Worm (Caenorhabditis elegans): Measurements from ENCODE around the gene elo-3.

- TF ChIP-seq him-1 (tag; optimal IDR thresholded peaks at IDR 0.05), result no peak
- TF ChIP-seq dao-5 (tag; optimal IDR thresholded peaks at IDR 0.05), result no peak
- TF ChIP-seq W03F9.2 (tag; optimal IDR thresholded peaks at IDR 0.05), result no peak
Observed at ce11 chrIV:7219398-7220087, 18.0 kb upstream of the elo-3 start, which contains the start of the genes glb-23 and R13A1.1.

Measured in whole organism, L4/young adult.